Fruit fly (Drosophila melanogaster) whole organism, embryonic: Measurements from ENCODE around the gene CG2854.

Experiments
- Ada2b ChIP-seq: fragments of 200-800 bp; sonication (Bioruptor generic); IDR thresholded peaks from 2 replicates; pipeline ENCODE4 v1.3.6; 2022; ENCODE audit warnings: missing biosample characterization, missing genetic modification characterization
- BEAF-32 ChIP-seq: fragments of 200-800 bp; sonication (Bioruptor generic); optimal IDR thresholded peaks from 3 replicates; lab custom pipeline; 2017; ENCODE audit warnings: missing biosample characterization, missing genetic modification characterization, mild to moderate bottlenecking, moderate library complexity, missing genetic modification reagents
- C15 ChIP-seq: fragments of 200-800 bp; sonication (Bioruptor generic); IDR thresholded peaks from 3 replicates; pipeline ENCODE4 v1.3.6; 2022; ENCODE audit warnings: missing biosample characterization, missing genetic modification characterization
- CG1233 ChIP-seq: fragments of 200-800 bp; sonication (Bioruptor generic); optimal IDR thresholded peaks from 4 replicates; lab custom pipeline; 2018; ENCODE audit warnings: missing biosample characterization, mild to moderate bottlenecking, missing genetic modification characterization
- CG1603 ChIP-seq: fragments of 200-800 bp; sonication (Bioruptor generic); optimal IDR thresholded peaks from 2 replicates; lab custom pipeline; 2019; ENCODE audit warnings: missing biosample characterization, mild to moderate bottlenecking, missing genetic modification characterization, moderate library complexity
- CG17186 ChIP-seq: fragments of 200-800 bp; sonication (Bioruptor generic); optimal IDR thresholded peaks from 3 replicates; lab custom pipeline; 2017; ENCODE audit warnings: missing biosample characterization, missing genetic modification reagents, missing genetic modification characterization
- CG17328 ChIP-seq: fragments of 200-800 bp; sonication (Bioruptor generic); IDR thresholded peaks from 2 replicates; pipeline ENCODE4 v1.3.6; 2022; ENCODE audit warnings: missing biosample characterization, missing genetic modification characterization
- CG3838 ChIP-seq: fragments of 200-800 bp; sonication (Bioruptor generic); optimal IDR thresholded peaks from 3 replicates; lab custom pipeline; 2016; ENCODE audit warnings: missing biosample characterization, missing genetic modification characterization
- CG4328 ChIP-seq: fragments of 200-800 bp; sonication (Bioruptor generic); optimal IDR thresholded peaks from 3 replicates; lab custom pipeline; 2017; ENCODE audit warnings: missing biosample characterization, missing genetic modification reagents, missing genetic modification characterization
- CG4360 ChIP-seq: fragments of 200-800 bp; sonication (Bioruptor generic); IDR thresholded peaks from 2 replicates; pipeline ENCODE4 v1.3.6; 2022; ENCODE audit warnings: missing biosample characterization, missing genetic modification characterization
- CG8388 ChIP-seq: fragments of 200-800 bp; sonication (Bioruptor generic); optimal IDR thresholded peaks from 2 replicates; lab custom pipeline; 2019; ENCODE audit warnings: missing biosample characterization, mild to moderate bottlenecking, missing genetic modification characterization, moderate library complexity
- CTCF ChIP-seq: fragments of 200-800 bp; sonication (Bioruptor generic); optimal IDR thresholded peaks from 2 replicates; lab custom pipeline; 2017; ENCODE audit warnings: missing biosample characterization, mild to moderate bottlenecking, missing genetic modification characterization, moderate library complexity
- Dip3 ChIP-seq: fragments of 200-800 bp; sonication (Bioruptor generic); optimal IDR thresholded peaks from 3 replicates; lab custom pipeline; 2016; ENCODE audit warnings: missing biosample characterization, missing genetic modification characterization
- Doc3 ChIP-seq: fragments of 200-800 bp; sonication (Bioruptor generic); IDR thresholded peaks from 3 replicates; pipeline ENCODE4 v1.3.6; 2022; ENCODE audit warnings: missing biosample characterization, missing genetic modification characterization; ENCODE audit not compliant: partially characterized antibody
- Dp ChIP-seq: fragments of 200-800 bp; sonication (Bioruptor generic); optimal IDR thresholded peaks from 2 replicates; lab custom pipeline; 2018; ENCODE audit warnings: missing biosample characterization, mild to moderate bottlenecking, missing genetic modification characterization, moderate library complexity
- Eip74EF ChIP-seq, 2 experiments: fragments of 200-800 bp in 1 of 2; fragments of >200 bp in 1 of 2; sonication (Bioruptor generic) in 1 of 2; optimal IDR thresholded peaks; 2 replicates each; lab custom pipeline; 2017 to 2019; ENCODE audit warnings: missing biosample characterization in 2 of 2, missing genetic modification characterization in 2 of 2, mild to moderate bottlenecking in 1 of 2, moderate library complexity in 1 of 2
- Elba2 ChIP-seq: fragments of 200-800 bp; sonication (Bioruptor generic); optimal IDR thresholded peaks from 3 replicates; lab custom pipeline; 2016; ENCODE audit warnings: missing biosample characterization, missing genetic modification characterization
- Hr51 ChIP-seq, 2 experiments: fragments of 200-800 bp; sonication (Bioruptor generic); optimal IDR thresholded peaks; 2 replicates in 1 of 2; 3 replicates in 1 of 2; lab custom pipeline; 2016 to 2018; ENCODE audit warnings: missing biosample characterization in 2 of 2, missing genetic modification characterization in 2 of 2, mild to moderate bottlenecking in 1 of 2, moderate library complexity in 1 of 2
- Med ChIP-seq: fragments of 200-800 bp; sonication (Bioruptor generic); peaks from one replicate; lab custom pipeline; 2016; ENCODE audit warnings: missing biosample characterization, missing genetic modification characterization, mild to moderate bottlenecking, inconsistent platforms, moderate library complexity
- NC2β ChIP-seq: fragments of 200-800 bp; sonication (Bioruptor generic); optimal IDR thresholded peaks from 2 replicates; lab custom pipeline; 2016; ENCODE audit warnings: missing biosample characterization, missing genetic modification characterization
- Pdp1 ChIP-seq, 2 experiments: fragments of 200-800 bp; sonication (Bioruptor generic); optimal IDR thresholded peaks; 3 replicates each; lab custom pipeline; 2016; ENCODE audit warnings: missing biosample characterization in 2 of 2, missing genetic modification characterization in 2 of 2, mild to moderate bottlenecking in 1 of 2, moderate library complexity in 1 of 2
- Sox100B ChIP-seq: fragments of 200-800 bp; sonication (Bioruptor generic); optimal IDR thresholded peaks from 3 replicates; lab custom pipeline; 2018; ENCODE audit warnings: missing biosample characterization, mild to moderate bottlenecking, missing genetic modification characterization
- Sox102F ChIP-seq: fragments of 200-800 bp; sonication (Bioruptor generic); optimal IDR thresholded peaks from 2 replicates; lab custom pipeline; 2018; ENCODE audit warnings: missing biosample characterization, mild to moderate bottlenecking, missing genetic modification characterization, moderate library complexity
- Sry-δ ChIP-seq: fragments of 200-800 bp; sonication (Bioruptor generic); optimal IDR thresholded peaks from 2 replicates; lab custom pipeline; 2016; ENCODE audit warnings: missing biosample characterization, missing genetic modification characterization
- Stat92E ChIP-seq, 3 experiments: fragments of >200 bp in 2 of 3; fragments of 200-800 bp in 1 of 3; sonication (Bioruptor generic) in 1 of 3; optimal IDR thresholded peaks; 2 replicates each; lab custom pipeline; 2017 to 2019; ENCODE audit warnings: missing biosample characterization in 3 of 3, missing genetic modification characterization in 3 of 3, mild to moderate bottlenecking in 1 of 3, moderate library complexity in 1 of 3
- Xbp1 ChIP-seq: fragments of 200-800 bp; sonication (Bioruptor generic); optimal IDR thresholded peaks from 3 replicates; lab custom pipeline; 2016; ENCODE audit warnings: missing biosample characterization, mild to moderate bottlenecking, missing genetic modification characterization
- ac ChIP-seq: fragments of 200-800 bp; sonication (Bioruptor generic); optimal IDR thresholded peaks from 3 replicates; lab custom pipeline; 2017; ENCODE audit warnings: missing biosample characterization, mild to moderate bottlenecking, missing genetic modification characterization
- ato ChIP-seq: fragments of 200-800 bp; sonication (Bioruptor generic); IDR thresholded peaks from 2 replicates; pipeline ENCODE4 v1.3.6; 2022; ENCODE audit warnings: missing biosample characterization, missing genetic modification characterization; ENCODE audit not compliant: partially characterized antibody
- bowl ChIP-seq: fragments of 200-800 bp; sonication (Bioruptor generic); IDR thresholded peaks from 2 replicates; pipeline ENCODE4 v1.3.6; 2022; ENCODE audit warnings: missing biosample characterization, missing genetic modification characterization
- cas ChIP-seq: fragments of 200-800 bp; sonication (Bioruptor generic); IDR thresholded peaks from 2 replicates; pipeline ENCODE4 v1.3.6; 2022; ENCODE audit warnings: missing biosample characterization, missing genetic modification characterization
- cg ChIP-seq: fragments of 200-800 bp; sonication (Bioruptor generic); optimal IDR thresholded peaks from 3 replicates; lab custom pipeline; 2019; ENCODE audit warnings: missing biosample characterization, mild to moderate bottlenecking, missing genetic modification characterization, moderate library complexity
- chinmo ChIP-seq: fragments of 200-800 bp; sonication (Bioruptor generic); IDR thresholded peaks from 4 replicates; pipeline ENCODE4 v1.3.6; 2022; ENCODE audit warnings: missing biosample characterization, missing genetic modification characterization; ENCODE audit not compliant: partially characterized antibody
- dmrt11E ChIP-seq: fragments of 200-800 bp; sonication (Bioruptor generic); optimal IDR thresholded peaks from 3 replicates; lab custom pipeline; 2018; ENCODE audit warnings: missing biosample characterization, mild to moderate bottlenecking, missing genetic modification characterization, moderate library complexity
- eve ChIP-seq, 2 experiments: fragments of >200 bp; optimal IDR thresholded peaks; 2 replicates each; lab custom pipeline; 2017; ENCODE audit warnings: missing biosample characterization in 2 of 2, missing genetic modification characterization in 2 of 2
- grau ChIP-seq: fragments of 200-800 bp; optimal IDR thresholded peaks from 3 replicates; lab custom pipeline; 2019; ENCODE audit warnings: missing biosample characterization, mild to moderate bottlenecking, missing genetic modification characterization, moderate library complexity
- lbe ChIP-seq: fragments of 200-800 bp; sonication (Bioruptor generic); optimal IDR thresholded peaks from 2 replicates; lab custom pipeline; 2016; ENCODE audit warnings: missing biosample characterization, mild to moderate bottlenecking, missing genetic modification characterization
- lola ChIP-seq, 3 experiments: fragments of >200 bp in 2 of 3; fragments of 200-800 bp in 1 of 3; sonication (Bioruptor generic) in 1 of 3; optimal IDR thresholded peaks; 2 replicates each; lab custom pipeline; 2017 to 2019; ENCODE audit warnings: missing biosample characterization in 3 of 3, missing genetic modification characterization in 3 of 3, mild to moderate bottlenecking in 1 of 3, moderate library complexity in 1 of 3
- luna ChIP-seq: fragments of 200-800 bp; sonication (Bioruptor generic); optimal IDR thresholded peaks from 2 replicates; lab custom pipeline; 2016; ENCODE audit warnings: missing biosample characterization, missing genetic modification characterization
- oc ChIP-seq: fragments of 200-800 bp; sonication (Bioruptor generic); optimal IDR thresholded peaks from 2 replicates; lab custom pipeline; 2018; ENCODE audit warnings: missing biosample characterization, mild to moderate bottlenecking, missing genetic modification characterization, moderate library complexity
- prd ChIP-seq, 3 experiments: fragments of >200 bp in 2 of 3; fragments of 200-800 bp in 1 of 3; sonication (Bioruptor generic) in 1 of 3; optimal IDR thresholded peaks in 2 of 3; IDR thresholded peaks in 1 of 3; 2 replicates in 2 of 3; 3 replicates in 1 of 3; pipeline versions ENCODE4 v1.3.6 to Lab custom; 2017 to 2022; ENCODE audit warnings: missing biosample characterization in 1 of 3, missing genetic modification characterization in 1 of 3
- sd ChIP-seq: fragments of 200-800 bp; sonication (Bioruptor generic); optimal IDR thresholded peaks from 3 replicates; lab custom pipeline; 2018; ENCODE audit warnings: missing biosample characterization, mild to moderate bottlenecking, missing genetic modification characterization, moderate library complexity
- sens ChIP-seq: fragments of 200-800 bp; sonication (Bioruptor generic); peaks from one replicate; lab custom pipeline; 2016; ENCODE audit warnings: missing biosample characterization, missing genetic modification characterization
- tgo ChIP-seq: fragments of 200-800 bp; sonication (Bioruptor generic); IDR thresholded peaks from 3 replicates; pipeline ENCODE4 v1.3.6; 2022; ENCODE audit warnings: missing biosample characterization, missing genetic modification characterization
- zf30C ChIP-seq: fragments of 200-800 bp; sonication (Bioruptor generic); optimal IDR thresholded peaks from 3 replicates; lab custom pipeline; 2018; ENCODE audit warnings: missing biosample characterization, mild to moderate bottlenecking, missing genetic modification characterization

The CG2854 gene

dm6 chrX:2303771-2304513, 23.0 kb upstream of the CG2854 start (continued):
- TF ChIP-seq BEAF-32 (GFP tag; lab: Kevin White, UChicago) (no peak), CG3838 (GFP tag; lab: Kevin White, UChicago) (peak; percentile 65), cg (GFP tag; lab: Kevin White, UChicago) (peak; percentile 71), NC2β (GFP tag; lab: Kevin White, UChicago) (peak; percentile 83), C15 (GFP tag; lab: Robert Waterston, UW) (peak; percentile 14; the same call in 1 of the 3 replicates), Sry-δ (GFP tag; lab: Kevin White, UChicago) (peak; percentile 51)

- TF ChIP-seq eve (GFP tag; optimal IDR thresholded peaks at IDR 0.05; lab: Kevin White, UChicago) (peak in 1 of 2 experiments; percentile 40), CG1603 (tag; lab: Kevin White, UChicago) (peak; percentile 27), Sox102F (GFP tag; lab: Kevin White, UChicago) (peak; percentile 3), Med (GFP tag; lab: Kevin White, UChicago) (peak; percentile 80), grau (tag; lab: Kevin White, UChicago) (peak; percentile 14), Dp (no peak), chinmo (GFP tag; lab: Robert Waterston, UW) (0 out of 4 replicates have a peak, but pooled peaks have one; percentile 10), Sox100B (GFP tag; lab: Kevin White, UChicago) (peak; percentile 18), CG17186 (GFP tag; lab: Kevin White, UChicago) (no peak), Hr51 (GFP tag; optimal IDR thresholded peaks at IDR 0.05; lab: Kevin White, UChicago) (peak in 1 of 2 experiments; percentile 5), Ada2b (GFP tag; lab: Robert Waterston, UW) (no peak), sd (tag; lab: Kevin White, UChicago) (peak; percentile 92), zf30C (GFP tag; lab: Kevin White, UChicago) (peak; percentile 56), CG4328 (GFP tag; lab: Kevin White, UChicago) (no peak), CG8388 (GFP tag; lab: Kevin White, UChicago) (peak; percentile 11), Dip3 (no peak), lola (GFP tag; optimal IDR thresholded peaks at IDR 0.05; lab: Kevin White, UChicago) (peak in 1 of 3 experiments; percentile 10), CG1233 (GFP tag; lab: Kevin White, UChicago) (no peak), Pdp1 (GFP tag; optimal IDR thresholded peaks at IDR 0.05; lab: Kevin White, UChicago) (peak in 1 of 2 experiments; percentile 10), Eip74EF (GFP tag; optimal IDR thresholded peaks at IDR 0.05; lab: Kevin White, UChicago) (peak in 1 of 2 experiments; percentile 34), CG4360 (GFP tag; lab: Robert Waterston, UW) (peak; percentile 58), sens (GFP tag; lab: Kevin White, UChicago) (peak; percentile 10), CTCF (GFP tag; lab: Kevin White, UChicago) (no peak)
Measured at dm6 chrX:2304514-2305235, 22.3 kb upstream of the CG2854 start.

dm6 chrX:2305281-2305680, 21.6 kb upstream of the CG2854 start:
- TF ChIP-seq Doc3 (GFP tag; lab: Robert Waterston, UW) (no peak), ato (no peak), CG1603 (tag; lab: Kevin White, UChicago) (no peak), dmrt11E (tag; lab: Kevin White, UChicago) (no peak), bowl (GFP tag; lab: Robert Waterston, UW) (no peak), oc (tag; lab: Kevin White, UChicago) (no peak), Stat92E (GFP tag; optimal IDR thresholded peaks at IDR 0.05; lab: Kevin White, UChicago) (no peak), lbe (no peak), tgo (no peak), Elba2 (GFP tag; lab: Kevin White, UChicago) (no peak), prd (optimal IDR thresholded peaks at IDR 0.05; lab: Kevin White, UChicago) (no peak), prd (GFP tag; IDR thresholded peaks at IDR 0.05; lab: Robert Waterston, UW) (no peak), luna (GFP tag; lab: Kevin White, UChicago) (no peak), CG17328 (GFP tag; lab: Robert Waterston, UW) (no peak), Xbp1 (GFP tag; lab: Kevin White, UChicago) (no peak), ac (GFP tag; lab: Kevin White, UChicago) (no peak), cas (GFP tag; lab: Robert Waterston, UW) (no peak)
